Fruit fly (Drosophila melanogaster): ENCODE data around the gene CG14322.

The CG14322 gene

dm6 chr3R:17624549-17624948 lies 22.9 kb upstream of the CG14322 start (continued):
- TF ChIP-seq Opbp (GFP tag; IDR thresholded peaks at IDR 0.05; ENCODE audit: partially characterized antibody), result peak; percentile 78; the same call in 2 of the 3 replicates
- no peak for TF ChIP-seq CG17568 (GFP tag; optimal IDR thresholded peaks at IDR 0.05)
- peak; percentile 24; the same call in 1 of the 2 replicates for TF ChIP-seq hbn (GFP tag; IDR thresholded peaks at IDR 0.05; ENCODE audit: partially characterized antibody)
- no peak for TF ChIP-seq Camta (GFP tag; optimal IDR thresholded peaks at IDR 0.05)
- no peak for TF ChIP-seq tap (tag; optimal IDR thresholded peaks at IDR 0.05)
- TF ChIP-seq mld (GFP tag; IDR thresholded peaks at IDR 0.05; ENCODE audit: partially characterized antibody), result peak; percentile 81
- TF ChIP-seq aop (GFP tag; IDR thresholded peaks at IDR 0.05), result 0 out of 2 replicates have a peak, but pooled peaks have one; percentile 21
- peak; percentile 68 for TF ChIP-seq CG14860 (GFP tag; IDR thresholded peaks at IDR 0.05; ENCODE audit: partially characterized antibody)
- no peak for TF ChIP-seq otp (GFP tag; IDR thresholded peaks at IDR 0.05)
- TF ChIP-seq CG6689 (GFP tag; IDR thresholded peaks at IDR 0.05), result no peak
- no peak for TF ChIP-seq ranshi (GFP tag; IDR thresholded peaks at IDR 0.05)
- TF ChIP-seq CG33213 (GFP tag; optimal IDR thresholded peaks at IDR 0.05), result no peak
- TF ChIP-seq stwl (tag; optimal IDR thresholded peaks at IDR 0.05), result no peak
- TF ChIP-seq amos (GFP tag; IDR thresholded peaks at IDR 0.05; ENCODE audit: partially characterized antibody), result peak; percentile 81
- TF ChIP-seq gsb-n (tag; optimal IDR thresholded peaks at IDR 0.05), result no peak
- TF ChIP-seq CG6765 (GFP tag; optimal IDR thresholded peaks at IDR 0.05), result no peak
- no peak for TF ChIP-seq Oaz (GFP tag; IDR thresholded peaks at IDR 0.05)
- no peak for TF ChIP-seq CG11696 (GFP tag; IDR thresholded peaks at IDR 0.05)
- peak; percentile 79 for TF ChIP-seq CG34376 (GFP tag; optimal IDR thresholded peaks at IDR 0.05)
- TF ChIP-seq CG4820 (GFP tag; optimal IDR thresholded peaks at IDR 0.05), result no peak
- TF ChIP-seq vnd (GFP tag; IDR thresholded peaks at IDR 0.05; ENCODE audit: partially characterized antibody), result peak; percentile 69
- no peak for TF ChIP-seq crc (GFP tag; optimal IDR thresholded peaks at IDR 0.05)
- peak; percentile 74 for TF ChIP-seq Scr (GFP tag; IDR thresholded peaks at IDR 0.05; ENCODE audit: partially characterized antibody)
- TF ChIP-seq tgo (GFP tag; IDR thresholded peaks at IDR 0.05), result no peak
- TF ChIP-seq CG4328 (GFP tag; optimal IDR thresholded peaks at IDR 0.05), result peak; percentile 0
- TF ChIP-seq GATAe (GFP tag; conservative IDR thresholded peaks at IDR 0.05), result no peak
- no peak for TF ChIP-seq E2f2 (GFP tag; IDR thresholded peaks at IDR 0.05)
- TF ChIP-seq grn (GFP tag; optimal IDR thresholded peaks at IDR 0.05), result peak; percentile 91
- TF ChIP-seq HLH4C (GFP tag; IDR thresholded peaks at IDR 0.05; ENCODE audit: partially characterized antibody), result peak; percentile 71; the same call in 2 of the 3 replicates
- no peak for TF ChIP-seq CG17361 (GFP tag; IDR thresholded peaks at IDR 0.05)
- no peak for TF ChIP-seq CG15269 (tag; optimal IDR thresholded peaks at IDR 0.05)
- no peak for TF ChIP-seq btn (GFP tag; optimal IDR thresholded peaks at IDR 0.05)
- no peak for TF ChIP-seq psq (GFP tag; optimal IDR thresholded peaks at IDR 0.05)
- TF ChIP-seq CG14965 (GFP tag; optimal IDR thresholded peaks at IDR 0.05; ENCODE audit: borderline replicate concordance), result no peak
- 0 out of 3 replicates have a peak, but pooled peaks have one; percentile 37 for TF ChIP-seq zen2 (GFP tag; IDR thresholded peaks at IDR 0.05; ENCODE audit: partially characterized antibody)
- peak; percentile 69; the same call in 1 of the 2 replicates for TF ChIP-seq CG42726 (GFP tag; IDR thresholded peaks at IDR 0.05; ENCODE audit: partially characterized antibody)
- TF ChIP-seq sens (GFP tag), result peak; percentile 82
- no peak for TF ChIP-seq Fer3 (tag; optimal IDR thresholded peaks at IDR 0.05)
- TF ChIP-seq chinmo (GFP tag; IDR thresholded peaks at IDR 0.05; ENCODE audit: partially characterized antibody), result peak; percentile 56; the same call in 1 of the 4 replicates
- TF ChIP-seq exex (tag; optimal IDR thresholded peaks at IDR 0.05), result peak; percentile 59
- TF ChIP-seq tna (GFP tag; IDR thresholded peaks at IDR 0.05; ENCODE audit: partially characterized antibody), result peak; percentile 79
- peak; percentile 45; the same call in 1 of the 2 replicates for TF ChIP-seq inv (GFP tag; IDR thresholded peaks at IDR 0.05; ENCODE audit: partially characterized antibody)
- TF ChIP-seq gcm2 (GFP tag; optimal IDR thresholded peaks at IDR 0.05), result no peak
- TF ChIP-seq Kr (GFP tag; optimal IDR thresholded peaks at IDR 0.05), result no peak
- TF ChIP-seq ato (GFP tag; IDR thresholded peaks at IDR 0.05; ENCODE audit: partially characterized antibody), result peak; percentile 66; the same call in 1 of the 2 replicates
- peak; percentile 29; the same call in 2 of the 3 replicates for TF ChIP-seq CG34224 (GFP tag; IDR thresholded peaks at IDR 0.05; ENCODE audit: partially characterized antibody)
- no peak for TF ChIP-seq CG7357 (GFP tag; IDR thresholded peaks at IDR 0.05)
- no peak for TF ChIP-seq CG1832 (GFP tag; optimal IDR thresholded peaks at IDR 0.05)
- TF ChIP-seq Sox100B (GFP tag; optimal IDR thresholded peaks at IDR 0.05), result no peak
